Worm (Caenorhabditis elegans) whole organism, midembryonic: ENCODE data around the gene K02E10.6.
A peak's percentile ranks its signal among the peaks of the same experiment; 100 is the strongest.

ENCODE experiments used
- T22C8.4 ChIP-seq: fragments of 200-800 bp; sonication (Bioruptor generic); IDR thresholded peaks from 2 replicates; pipeline ENCODE4 v1.3.6; 2022; ENCODE audit warnings: missing genetic modification characterization, missing compliant biosample characterization
- cog-1 ChIP-seq: sonication (generic microtip); optimal IDR thresholded peaks from 2 replicates; lab custom pipeline; 2016; ENCODE audit warnings: missing genetic modification characterization, missing compliant biosample characterization
- flt-1 ChIP-seq: fragments of 200-800 bp; sonication (Bioruptor generic); IDR thresholded peaks from 2 replicates; pipeline ENCODE4 v1.3.6; 2022; ENCODE audit warnings: missing genetic modification characterization, missing compliant biosample characterization
- klf-2 ChIP-seq: fragments of 200-800 bp; sonication (Bioruptor generic); conservative IDR thresholded peaks from 2 replicates; pipeline ENCODE4 v1.3.6; 2022; ENCODE audit warnings: missing genetic modification reagents, missing genetic modification characterization, missing compliant biosample characterization
- med-1 ChIP-seq: sonication (generic microtip); optimal IDR thresholded peaks from 2 replicates; lab custom pipeline; 2017; ENCODE audit warnings: missing genetic modification characterization, mild to moderate bottlenecking, missing compliant biosample characterization, antibody characterized with exemption, missing genetic modification reagents; ENCODE audit not compliant: insufficient read depth
- ref-1 ChIP-seq: fragments of 200-800 bp; sonication (Bioruptor generic); conservative IDR thresholded peaks from 2 replicates; pipeline ENCODE4 v1.3.6; 2022; ENCODE audit warnings: missing genetic modification reagents, missing genetic modification characterization, missing compliant biosample characterization
- tab-1 ChIP-seq: fragments of 200-800 bp; sonication (Bioruptor generic); IDR thresholded peaks from 2 replicates; pipeline ENCODE4 v1.3.6; 2022; ENCODE audit warnings: missing genetic modification characterization, missing compliant biosample characterization
- ztf-23 ChIP-seq: fragments of 200-800 bp; sonication (Bioruptor generic); IDR thresholded peaks from 2 replicates; pipeline ENCODE4 v1.3.6; 2022; ENCODE audit warnings: missing genetic modification reagents, missing genetic modification characterization, missing compliant biosample characterization
- ztf-29 ChIP-seq: fragments of 200-800 bp; sonication (Bioruptor generic); IDR thresholded peaks from 2 replicates; pipeline ENCODE4 v1.3.6; 2022; ENCODE audit warnings: missing genetic modification reagents, missing genetic modification characterization, missing compliant biosample characterization

DNA sequence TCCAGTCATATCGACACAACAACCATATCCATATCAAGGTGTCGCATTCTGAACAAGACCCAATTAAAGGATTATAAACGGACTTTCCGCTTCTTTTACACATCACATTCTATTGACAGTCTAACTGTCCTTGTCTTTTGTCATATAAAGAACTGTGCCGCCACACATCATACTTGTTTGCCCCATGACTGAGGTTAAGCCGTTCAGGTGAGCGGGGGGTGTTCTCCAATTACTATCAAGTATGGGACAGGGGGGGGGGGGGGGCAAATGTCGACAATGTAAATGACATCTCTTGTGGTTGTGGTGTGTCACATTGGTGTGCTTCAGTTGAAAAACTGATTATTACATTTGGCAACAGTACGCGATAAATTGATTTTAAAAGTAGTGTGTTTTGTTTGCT, 48.8 kb downstream of the K02E10.6 start:
- TF ChIP-seq klf-2 (GFP tag; lab: Robert Waterston, UW), result no peak
- no peak for TF ChIP-seq flt-1 (GFP tag; lab: Robert Waterston, UW)
- TF ChIP-seq T22C8.4 (GFP tag; lab: Robert Waterston, UW), result no peak
- no peak for TF ChIP-seq med-1
- no peak for TF ChIP-seq tab-1 (GFP tag; lab: Robert Waterston, UW)
- TF ChIP-seq ref-1 (GFP tag; lab: Robert Waterston, UW), result no peak
- TF ChIP-seq ztf-23 (GFP tag; lab: Robert Waterston, UW), result no peak
- peak; percentile 70 for TF ChIP-seq ztf-29 (GFP tag; lab: Robert Waterston, UW)
- TF ChIP-seq cog-1 (tag; lab: Kevin White, UChicago), result no peak
